Worm (Caenorhabditis elegans) whole organism, young adult: ENCODE results near the gene sra-39.

ENCODE experiments used
- B0261.1 ChIP-seq: sonication (generic microtip); optimal IDR thresholded peaks from 2 replicates; lab custom pipeline; 2016; ENCODE audit warnings: mild to moderate bottlenecking, missing genetic modification characterization, moderate library complexity, missing compliant biosample characterization
- C06A6.2 ChIP-seq: fragments of 200-800 bp; sonication (Bioruptor generic); conservative IDR thresholded peaks from 2 replicates; pipeline ENCODE4 v1.3.6; 2022; ENCODE audit warnings: missing genetic modification characterization, missing compliant biosample characterization
- C17E4.6 ChIP-seq: fragments of 200-800 bp; sonication (Bioruptor generic); IDR thresholded peaks from 2 replicates; pipeline ENCODE4 v1.3.6; 2022; ENCODE audit warnings: missing genetic modification reagents, missing genetic modification characterization, missing compliant biosample characterization
- D2030.7 ChIP-seq: fragments of 200-800 bp; sonication (Bioruptor generic); IDR thresholded peaks from 2 replicates; pipeline ENCODE4 v1.3.6; 2022; ENCODE audit warnings: missing genetic modification reagents, missing genetic modification characterization, missing compliant biosample characterization
- F10E7.11 ChIP-seq: sonication (generic microtip); optimal IDR thresholded peaks from 2 replicates; lab custom pipeline; 2017; ENCODE audit warnings: mild to moderate bottlenecking, missing genetic modification characterization, moderate library complexity, missing compliant biosample characterization
- F23B12.7 ChIP-seq: sonication (generic microtip); optimal IDR thresholded peaks from 2 replicates; lab custom pipeline; 2017; ENCODE audit warnings: missing genetic modification characterization, mild to moderate bottlenecking, missing compliant biosample characterization, antibody characterized with exemption, moderate library complexity; ENCODE audit not compliant: insufficient read depth
- F55B11.4 ChIP-seq: sonication (generic microtip); optimal IDR thresholded peaks from 2 replicates; lab custom pipeline; 2016; ENCODE audit warnings: missing compliant biosample characterization, missing genetic modification characterization, borderline replicate concordance; ENCODE audit not compliant: insufficient read depth
- K11D2.4 ChIP-seq: fragments of 200-800 bp; sonication (Bioruptor generic); IDR thresholded peaks from 2 replicates; pipeline ENCODE4 v1.3.6; 2022; ENCODE audit warnings: missing genetic modification reagents, missing genetic modification characterization, missing compliant biosample characterization
- K12H6.12 ChIP-seq: fragments of 200-800 bp; sonication (Bioruptor generic); optimal IDR thresholded peaks from 2 replicates; lab custom pipeline; 2018; ENCODE audit warnings: mild to moderate bottlenecking, missing genetic modification characterization, missing compliant biosample characterization
- T26A5.8 ChIP-seq: sonication (generic microtip); optimal IDR thresholded peaks from 2 replicates; lab custom pipeline; 2016; ENCODE audit warnings: missing genetic modification characterization, missing compliant biosample characterization
- Y56A3A.18 ChIP-seq: fragments of 200-800 bp; sonication (Bioruptor generic); IDR thresholded peaks from 2 replicates; pipeline ENCODE4 v1.3.6; 2022; ENCODE audit warnings: missing genetic modification reagents, missing genetic modification characterization, missing compliant biosample characterization
- Y95B8A.8 ChIP-seq: fragments of 200-800 bp; sonication (Bioruptor generic); IDR thresholded peaks from 2 replicates; pipeline ENCODE4 v1.3.6; 2022; ENCODE audit warnings: missing genetic modification reagents, missing genetic modification characterization, missing compliant biosample characterization
- akir-1 ChIP-seq: fragments of 200-800 bp; sonication (Bioruptor generic); optimal IDR thresholded peaks from 2 replicates; lab custom pipeline; 2018; ENCODE audit warnings: mild to moderate bottlenecking, missing genetic modification characterization, moderate library complexity, missing compliant biosample characterization
- aptf-2 ChIP-seq: fragments of 200-800 bp; sonication (Bioruptor generic); conservative IDR thresholded peaks from 2 replicates; pipeline ENCODE4 v1.3.6; 2022; ENCODE audit warnings: missing genetic modification reagents, missing genetic modification characterization, missing compliant biosample characterization
- aptf-3 ChIP-seq: fragments of 200-800 bp; sonication (Bioruptor generic); IDR thresholded peaks from 2 replicates; pipeline ENCODE4 v1.3.6; 2022; ENCODE audit warnings: missing genetic modification characterization, missing compliant biosample characterization
- athp-1 ChIP-seq: sonication (generic microtip); optimal IDR thresholded peaks from 2 replicates; lab custom pipeline; 2017; ENCODE audit warnings: mild to moderate bottlenecking, missing genetic modification characterization, missing compliant biosample characterization
- attf-6 ChIP-seq: fragments of 200-800 bp; sonication (Bioruptor generic); IDR thresholded peaks from 2 replicates; pipeline ENCODE4 v1.3.6; 2022; ENCODE audit warnings: missing genetic modification reagents, missing genetic modification characterization, missing compliant biosample characterization
- bed-1 ChIP-seq: fragments of 200-800 bp; sonication (Bioruptor generic); IDR thresholded peaks from 2 replicates; pipeline ENCODE4 v1.3.6; 2022; ENCODE audit warnings: missing genetic modification reagents, missing genetic modification characterization, missing compliant biosample characterization
- cebp-1 ChIP-seq, 2 experiments: fragments of 200-800 bp in 1 of 2; sonication (Bioruptor generic) in 1 of 2; sonication (generic microtip) in 1 of 2; IDR thresholded peaks in 1 of 2; optimal IDR thresholded peaks in 1 of 2; 2 replicates each; pipeline versions ENCODE4 v1.3.6 to Lab custom; 2017 to 2022; ENCODE audit warnings: missing compliant biosample characterization in 2 of 2, missing genetic modification characterization in 2 of 2, mild to moderate bottlenecking in 1 of 2, missing genetic modification reagents in 1 of 2, moderate library complexity in 1 of 2
- ceh-100 ChIP-seq: fragments of 200-800 bp; sonication (Bioruptor generic); IDR thresholded peaks from 2 replicates; pipeline ENCODE4 v1.3.6; 2022; ENCODE audit warnings: missing genetic modification reagents, missing genetic modification characterization, missing compliant biosample characterization
- ceh-27 ChIP-seq: fragments of 200-800 bp; sonication (Bioruptor generic); optimal IDR thresholded peaks from 2 replicates; lab custom pipeline; 2018; ENCODE audit warnings: mild to moderate bottlenecking, missing genetic modification characterization, moderate library complexity, missing compliant biosample characterization
- ceh-40 ChIP-seq: fragments of 200-800 bp; sonication (Bioruptor generic); IDR thresholded peaks from 2 replicates; pipeline ENCODE4 v1.3.6; 2022; ENCODE audit warnings: missing genetic modification characterization, missing compliant biosample characterization
- chd-7 ChIP-seq: sonication (generic microtip); optimal IDR thresholded peaks from 2 replicates; lab custom pipeline; 2016; ENCODE audit warnings: mild to moderate bottlenecking, missing genetic modification characterization, moderate library complexity, missing compliant biosample characterization
- die-1 ChIP-seq: sonication (generic microtip); optimal IDR thresholded peaks from 2 replicates; lab custom pipeline; 2016; ENCODE audit warnings: missing genotype, mild to moderate bottlenecking, missing genetic modification characterization, missing compliant biosample characterization
- dox-1 ChIP-seq: fragments of 200-800 bp; sonication (Bioruptor generic); IDR thresholded peaks from 2 replicates; pipeline ENCODE4 v1.3.6; 2022; ENCODE audit warnings: missing genetic modification reagents, missing genetic modification characterization, missing compliant biosample characterization
- gei-17 ChIP-seq: fragments of 200-800 bp; sonication (Bioruptor generic); optimal IDR thresholded peaks from 2 replicates; lab custom pipeline; 2018; ENCODE audit warnings: mild to moderate bottlenecking, missing genetic modification characterization, missing compliant biosample characterization
- him-1 ChIP-seq: sonication (generic microtip); optimal IDR thresholded peaks from 2 replicates; lab custom pipeline; 2016; ENCODE audit warnings: missing genotype, missing genetic modification reagents, missing genetic modification characterization, missing compliant biosample characterization
- hlh-12 ChIP-seq: sonication (generic microtip); optimal IDR thresholded peaks from 2 replicates; lab custom pipeline; 2016; ENCODE audit warnings: missing genetic modification characterization, missing compliant biosample characterization
- hlh-26 ChIP-seq: fragments of 200-800 bp; sonication (Bioruptor generic); conservative IDR thresholded peaks from 2 replicates; pipeline ENCODE4 v1.3.6; 2022; ENCODE audit warnings: missing genetic modification reagents, missing genetic modification characterization, missing compliant biosample characterization
- lin-26 ChIP-seq: fragments of 200-800 bp; sonication (Bioruptor generic); IDR thresholded peaks from 2 replicates; pipeline ENCODE4 v1.3.6; 2022; ENCODE audit warnings: missing genetic modification reagents, missing genetic modification characterization, missing compliant biosample characterization
- lin-35 ChIP-seq, 3 experiments: fragments of 150-350 bp in 2 of 3; sonication (generic microtip) in 1 of 3; optimal IDR thresholded peaks; 2 replicates each; lab custom pipeline; 2014 to 2018; ENCODE audit warnings: missing biosample characterization in 3 of 3, missing genetic modification characterization in 3 of 3, missing genetic modification reagents in 3 of 3
- lin-40 ChIP-seq: sonication (generic microtip); optimal IDR thresholded peaks from 2 replicates; lab custom pipeline; 2016; ENCODE audit warnings: missing genetic modification characterization, mild to moderate bottlenecking, missing compliant biosample characterization, missing genotype, missing genetic modification reagents
- madf-6 ChIP-seq: fragments of 200-800 bp; sonication (Bioruptor generic); IDR thresholded peaks from 2 replicates; pipeline ENCODE4 v1.3.6; 2022; ENCODE audit warnings: missing genetic modification reagents, missing genetic modification characterization, missing compliant biosample characterization
- mcd-1 ChIP-seq: fragments of 200-800 bp; sonication (Bioruptor generic); IDR thresholded peaks from 2 replicates; pipeline ENCODE4 v1.3.6; 2022; ENCODE audit warnings: missing genetic modification reagents, missing genetic modification characterization, missing compliant biosample characterization
- mel-28 ChIP-seq: sonication (generic microtip); optimal IDR thresholded peaks from 2 replicates; lab custom pipeline; 2016; ENCODE audit warnings: borderline replicate concordance, mild to moderate bottlenecking, missing genetic modification characterization, missing compliant biosample characterization
- mes-4 ChIP-seq: sonication (generic microtip); optimal IDR thresholded peaks from 2 replicates; lab custom pipeline; 2016; ENCODE audit warnings: missing genotype, missing genetic modification characterization, missing compliant biosample characterization
- mxl-1 ChIP-seq: sonication (generic microtip); optimal IDR thresholded peaks from 2 replicates; lab custom pipeline; 2016; ENCODE audit warnings: missing genetic modification characterization, missing compliant biosample characterization
- nfyb-1 ChIP-seq: fragments of 200-800 bp; sonication (Bioruptor generic); IDR thresholded peaks from 2 replicates; pipeline ENCODE4 v1.3.6; 2022; ENCODE audit warnings: missing genetic modification reagents, missing genetic modification characterization, missing compliant biosample characterization
- nhr-120 ChIP-seq: fragments of 200-800 bp; sonication (Bioruptor generic); IDR thresholded peaks from 2 replicates; pipeline ENCODE4 v1.3.6; 2022; ENCODE audit warnings: missing genetic modification characterization, missing compliant biosample characterization
- snpc-1.3 ChIP-seq: sonication (generic microtip); optimal IDR thresholded peaks from 2 replicates; lab custom pipeline; 2017; ENCODE audit warnings: missing genetic modification characterization, mild to moderate bottlenecking, missing compliant biosample characterization, antibody characterized with exemption, moderate library complexity, missing genotype, missing genetic modification reagents; ENCODE audit not compliant: insufficient read depth
- sptf-2 ChIP-seq: fragments of 200-800 bp; sonication (Bioruptor generic); optimal IDR thresholded peaks from 2 replicates; lab custom pipeline; 2018; ENCODE audit warnings: mild to moderate bottlenecking, missing genetic modification characterization, missing compliant biosample characterization
- tbp1 ChIP-seq: fragments of 200-800 bp; sonication (Bioruptor generic); optimal IDR thresholded peaks from 2 replicates; lab custom pipeline; 2018; ENCODE audit warnings: mild to moderate bottlenecking, missing genetic modification characterization, missing compliant biosample characterization
- tbx-9 ChIP-seq: sonication (generic microtip); optimal IDR thresholded peaks from 2 replicates; lab custom pipeline; 2016; ENCODE audit warnings: borderline replicate concordance, missing genetic modification characterization, inconsistent platforms, missing compliant biosample characterization
- tlf-1 ChIP-seq: fragments of 200-800 bp; sonication (Bioruptor generic); optimal IDR thresholded peaks from 2 replicates; lab custom pipeline; 2018; ENCODE audit warnings: mild to moderate bottlenecking, missing genetic modification characterization, missing compliant biosample characterization
- unc-130 ChIP-seq: sonication (generic microtip); optimal IDR thresholded peaks from 2 replicates; lab custom pipeline; 2016; ENCODE audit warnings: missing genetic modification reagents, missing genetic modification characterization, missing compliant biosample characterization
- zfh-2 ChIP-seq: fragments of 200-800 bp; sonication (Bioruptor generic); conservative IDR thresholded peaks from 2 replicates; pipeline ENCODE4 v1.3.6; 2022; ENCODE audit warnings: missing genetic modification reagents, missing genetic modification characterization, missing compliant biosample characterization
- ztf-28 ChIP-seq: fragments of 200-800 bp; sonication (Bioruptor generic); IDR thresholded peaks from 2 replicates; pipeline ENCODE4 v1.3.6; 2022; ENCODE audit warnings: missing genetic modification reagents, missing genetic modification characterization, missing compliant biosample characterization
- ztf-6 ChIP-seq: fragments of 200-800 bp; sonication (Bioruptor generic); IDR thresholded peaks from 2 replicates; pipeline ENCODE4 v1.3.6; 2022; ENCODE audit warnings: missing genetic modification reagents, missing genetic modification characterization, missing compliant biosample characterization

sra-39 gene

ce11 chrX:13917121-13917755 is 14.0 kb upstream of the sra-39 start, which contains the start of gene ekl-5:
TSS of gene ekl-5 (minus strand) at chrX:13917171.
- TF ChIP-seq tbx-9 (tag; lab: Kevin White, UChicago) (no peak), aptf-3 (GFP tag; lab: Robert Waterston, UW) (no peak), tbp1 (GFP tag; lab: Kevin White, UChicago) (peak; percentile 5), attf-6 (GFP tag; lab: Robert Waterston, UW) (no peak), K11D2.4 (GFP tag; lab: Robert Waterston, UW) (no peak), dox-1 (GFP tag; lab: Robert Waterston, UW) (peak; percentile 43; the same call in 1 of the 2 replicates), F23B12.7 (tag; lab: Kevin White, UChicago) (no peak), B0261.1 (tag; lab: Kevin White, UChicago) (no peak), him-1 (tag; lab: Kevin White, UChicago) (no peak), hlh-26 (GFP tag; lab: Robert Waterston, UW) (no peak), F55B11.4 (tag; lab: Kevin White, UChicago) (no peak), nhr-120 (no peak), Y56A3A.18 (no peak), mxl-1 (tag; lab: Kevin White, UChicago) (no peak), lin-26 (no peak), akir-1 (GFP tag; lab: Kevin White, UChicago) (no peak), zfh-2 (GFP tag; lab: Robert Waterston, UW) (peak; percentile 52; the same call in 1 of the 2 replicates), K12H6.12 (tag; lab: Kevin White, UChicago) (peak; percentile 17), D2030.7 (GFP tag; lab: Robert Waterston, UW) (no peak), T26A5.8 (tag; lab: Kevin White, UChicago) (no peak), F10E7.11 (no peak), mel-28 (no peak), athp-1 (tag; lab: Kevin White, UChicago) (no peak), hlh-12 (no peak), ztf-28 (no peak), mcd-1 (no peak), ceh-27 (peak; percentile 35), ceh-100 (GFP tag; lab: Robert Waterston, UW) (no peak), chd-7 (tag; lab: Kevin White, UChicago) (no peak), aptf-2 (GFP tag; lab: Robert Waterston, UW) (no peak), gei-17 (GFP tag; lab: Kevin White, UChicago) (no peak), C17E4.6 (GFP tag; lab: Robert Waterston, UW) (no peak), nfyb-1 (GFP tag; lab: Robert Waterston, UW) (no peak), snpc-1.3 (tag; lab: Kevin White, UChicago) (no peak), lin-40 (peak; percentile 74), C06A6.2 (no peak), sptf-2 (GFP tag; lab: Kevin White, UChicago) (no peak), bed-1 (GFP tag; lab: Robert Waterston, UW) (no peak), Y95B8A.8 (GFP tag; lab: Robert Waterston, UW) (no peak), die-1 (no peak), unc-130 (GFP tag; lab: Kevin White, UChicago) (no peak), tlf-1 (GFP tag; lab: Kevin White, UChicago) (no peak), ztf-6 (GFP tag; lab: Robert Waterston, UW) (no peak), cebp-1 (GFP tag; IDR thresholded peaks at IDR 0.05; lab: Robert Waterston, UW) (no peak), cebp-1 (tag; optimal IDR thresholded peaks at IDR 0.05; lab: Kevin White, UChicago) (no peak), lin-35 (GFP tag; optimal IDR thresholded peaks at IDR 0.05; lab: Kevin White, UChicago) (no peak), madf-6 (GFP tag; lab: Robert Waterston, UW) (no peak), ceh-40 (GFP tag; lab: Robert Waterston, UW) (no peak), mes-4 (tag; lab: Kevin White, UChicago) (no peak)
